Worm (Caenorhabditis elegans) whole organism, young adult: ENCODE results near the gene stip-1.

Source experiments
- D2030.7 ChIP-seq: fragments of 200-800 bp; sonication (Bioruptor generic); IDR thresholded peaks from 2 replicates; pipeline ENCODE4 v1.3.6; 2022; ENCODE audit warnings: missing genetic modification reagents, missing genetic modification characterization, missing compliant biosample characterization
- F52B5.7 ChIP-seq: sonication (generic microtip); optimal IDR thresholded peaks from 2 replicates; lab custom pipeline; 2016; ENCODE audit warnings: mild to moderate bottlenecking, missing genetic modification characterization, missing compliant biosample characterization
- F57A8.1 ChIP-seq: fragments of 200-800 bp; sonication (Bioruptor generic); optimal IDR thresholded peaks from 2 replicates; lab custom pipeline; 2018; ENCODE audit warnings: mild to moderate bottlenecking, missing genetic modification characterization, moderate library complexity, missing compliant biosample characterization
- K12H6.12 ChIP-seq: fragments of 200-800 bp; sonication (Bioruptor generic); optimal IDR thresholded peaks from 2 replicates; lab custom pipeline; 2018; ENCODE audit warnings: mild to moderate bottlenecking, missing genetic modification characterization, missing compliant biosample characterization
- Y56A3A.18 ChIP-seq: fragments of 200-800 bp; sonication (Bioruptor generic); IDR thresholded peaks from 2 replicates; pipeline ENCODE4 v1.3.6; 2022; ENCODE audit warnings: missing genetic modification reagents, missing genetic modification characterization, missing compliant biosample characterization
- Y79H2A.3 ChIP-seq: fragments of 200-800 bp; sonication (Bioruptor generic); conservative IDR thresholded peaks from 2 replicates; pipeline ENCODE4 v1.3.6; 2022; ENCODE audit warnings: missing genetic modification reagents, missing genetic modification characterization, missing compliant biosample characterization
- ama-1 ChIP-seq, 3 experiments: fragments of 150-350 bp in 1 of 3; sonication (generic microtip) in 2 of 3; optimal IDR thresholded peaks; 2 replicates each; lab custom pipeline; 2014 to 2018; ENCODE audit warnings: missing biosample characterization in 2 of 3, missing genetic modification characterization in 2 of 3, missing genetic modification reagents in 2 of 3
- aptf-2 ChIP-seq: fragments of 200-800 bp; sonication (Bioruptor generic); conservative IDR thresholded peaks from 2 replicates; pipeline ENCODE4 v1.3.6; 2022; ENCODE audit warnings: missing genetic modification reagents, missing genetic modification characterization, missing compliant biosample characterization
- atf-7 ChIP-seq: sonication (generic microtip); optimal IDR thresholded peaks from 2 replicates; lab custom pipeline; 2017; ENCODE audit warnings: mild to moderate bottlenecking, missing genetic modification characterization, missing compliant biosample characterization
- attf-3 ChIP-seq: fragments of 200-800 bp; sonication (Bioruptor generic); conservative IDR thresholded peaks from 2 replicates; pipeline ENCODE4 v1.3.6; 2022; ENCODE audit warnings: missing genetic modification reagents, missing genetic modification characterization, missing compliant biosample characterization
- attf-6 ChIP-seq: fragments of 200-800 bp; sonication (Bioruptor generic); IDR thresholded peaks from 2 replicates; pipeline ENCODE4 v1.3.6; 2022; ENCODE audit warnings: missing genetic modification reagents, missing genetic modification characterization, missing compliant biosample characterization
- bed-1 ChIP-seq: fragments of 200-800 bp; sonication (Bioruptor generic); IDR thresholded peaks from 2 replicates; pipeline ENCODE4 v1.3.6; 2022; ENCODE audit warnings: missing genetic modification reagents, missing genetic modification characterization, missing compliant biosample characterization
- ccch-3 ChIP-seq: fragments of 200-800 bp; sonication (Bioruptor generic); optimal IDR thresholded peaks from 2 replicates; lab custom pipeline; 2018; ENCODE audit warnings: mild to moderate bottlenecking, missing genetic modification characterization, missing compliant biosample characterization
- ceh-58 ChIP-seq: fragments of 200-800 bp; sonication (Bioruptor generic); IDR thresholded peaks from 2 replicates; pipeline ENCODE4 v1.3.6; 2022; ENCODE audit warnings: missing genetic modification characterization, missing compliant biosample characterization
- ceh-79 ChIP-seq: sonication (generic microtip); optimal IDR thresholded peaks from 2 replicates; lab custom pipeline; 2017; ENCODE audit warnings: mild to moderate bottlenecking, missing genetic modification characterization, missing compliant biosample characterization
- ceh-91 ChIP-seq: fragments of 200-800 bp; sonication (Bioruptor generic); IDR thresholded peaks from 2 replicates; pipeline ENCODE4 v1.3.6; 2022; ENCODE audit warnings: missing genetic modification reagents, missing genetic modification characterization, missing compliant biosample characterization
- chd-7 ChIP-seq: sonication (generic microtip); optimal IDR thresholded peaks from 2 replicates; lab custom pipeline; 2016; ENCODE audit warnings: mild to moderate bottlenecking, missing genetic modification characterization, moderate library complexity, missing compliant biosample characterization
- dox-1 ChIP-seq: fragments of 200-800 bp; sonication (Bioruptor generic); IDR thresholded peaks from 2 replicates; pipeline ENCODE4 v1.3.6; 2022; ENCODE audit warnings: missing genetic modification reagents, missing genetic modification characterization, missing compliant biosample characterization
- efl-1 ChIP-seq: fragments of 150-350 bp; optimal IDR thresholded peaks from 2 replicates; lab custom pipeline; 2014; ENCODE audit warnings: missing biosample characterization, missing genetic modification reagents, missing genetic modification characterization
- egrh-3 ChIP-seq: fragments of 200-800 bp; sonication (Bioruptor generic); IDR thresholded peaks from 2 replicates; pipeline ENCODE4 v1.3.6; 2022; ENCODE audit warnings: missing genetic modification reagents, missing genetic modification characterization, missing compliant biosample characterization
- fkh-3 ChIP-seq: sonication (generic microtip); optimal IDR thresholded peaks from 2 replicates; lab custom pipeline; 2016; ENCODE audit warnings: mild to moderate bottlenecking, missing genetic modification characterization, missing compliant biosample characterization
- gei-17 ChIP-seq: fragments of 200-800 bp; sonication (Bioruptor generic); optimal IDR thresholded peaks from 2 replicates; lab custom pipeline; 2018; ENCODE audit warnings: mild to moderate bottlenecking, missing genetic modification characterization, missing compliant biosample characterization
- hlh-12 ChIP-seq: sonication (generic microtip); optimal IDR thresholded peaks from 2 replicates; lab custom pipeline; 2016; ENCODE audit warnings: missing genetic modification characterization, missing compliant biosample characterization
- hlh-26 ChIP-seq: fragments of 200-800 bp; sonication (Bioruptor generic); conservative IDR thresholded peaks from 2 replicates; pipeline ENCODE4 v1.3.6; 2022; ENCODE audit warnings: missing genetic modification reagents, missing genetic modification characterization, missing compliant biosample characterization
- hmg-20 ChIP-seq: fragments of 200-800 bp; sonication (Bioruptor generic); IDR thresholded peaks from 2 replicates; pipeline ENCODE4 v1.3.6; 2022; ENCODE audit warnings: missing genetic modification reagents, missing genetic modification characterization, missing compliant biosample characterization
- hrde-1 ChIP-seq: sonication (generic microtip); optimal IDR thresholded peaks from 2 replicates; lab custom pipeline; 2016; ENCODE audit warnings: missing genetic modification characterization, mild to moderate bottlenecking, missing compliant biosample characterization, moderate library complexity, missing genotype, missing genetic modification reagents, borderline replicate concordance
- lag-1 ChIP-seq: fragments of 200-800 bp; sonication (Bioruptor generic); IDR thresholded peaks from 2 replicates; pipeline ENCODE4 v1.3.6; 2022; ENCODE audit warnings: missing genetic modification reagents, missing genetic modification characterization, missing compliant biosample characterization
- let-607 ChIP-seq, 2 experiments: fragments of 200-800 bp in 1 of 2; sonication (Bioruptor generic) in 1 of 2; sonication (generic microtip) in 1 of 2; optimal IDR thresholded peaks; 2 replicates each; lab custom pipeline; 2016 to 2018; ENCODE audit warnings: mild to moderate bottlenecking in 2 of 2, missing compliant biosample characterization in 2 of 2, missing genetic modification characterization in 2 of 2, moderate library complexity in 2 of 2, missing genotype in 1 of 2
- lin-54 ChIP-seq: fragments of 200-800 bp; sonication (Bioruptor generic); optimal IDR thresholded peaks from 2 replicates; lab custom pipeline; 2018; ENCODE audit warnings: mild to moderate bottlenecking, missing genetic modification characterization, missing compliant biosample characterization
- madf-8 ChIP-seq: fragments of 200-800 bp; sonication (Bioruptor generic); conservative IDR thresholded peaks from 2 replicates; pipeline ENCODE4 v1.3.6; 2022; ENCODE audit warnings: missing genetic modification reagents, missing genetic modification characterization, missing compliant biosample characterization
- mcd-1 ChIP-seq: fragments of 200-800 bp; sonication (Bioruptor generic); IDR thresholded peaks from 2 replicates; pipeline ENCODE4 v1.3.6; 2022; ENCODE audit warnings: missing genetic modification reagents, missing genetic modification characterization, missing compliant biosample characterization
- mes-4 ChIP-seq: sonication (generic microtip); optimal IDR thresholded peaks from 2 replicates; lab custom pipeline; 2016; ENCODE audit warnings: missing genotype, missing genetic modification characterization, missing compliant biosample characterization
- mxl-1 ChIP-seq: sonication (generic microtip); optimal IDR thresholded peaks from 2 replicates; lab custom pipeline; 2016; ENCODE audit warnings: missing genetic modification characterization, missing compliant biosample characterization
- nfya-2 ChIP-seq: fragments of 200-800 bp; sonication (Bioruptor generic); IDR thresholded peaks from 2 replicates; pipeline ENCODE4 v1.3.6; 2022; ENCODE audit warnings: missing genetic modification reagents, missing genetic modification characterization, missing compliant biosample characterization
- nhr-179 ChIP-seq: sonication (generic microtip); optimal IDR thresholded peaks from 2 replicates; lab custom pipeline; 2016; ENCODE audit warnings: mild to moderate bottlenecking, missing genetic modification characterization, missing compliant biosample characterization
- pha-4 ChIP-seq: fragments of 150-350 bp; sonication (generic microtip); optimal IDR thresholded peaks from 2 replicates; lab custom pipeline; 2014; ENCODE audit warnings: missing biosample characterization, missing genetic modification reagents, missing genetic modification characterization
- rcor-1 ChIP-seq: fragments of 200-800 bp; sonication (Bioruptor generic); IDR thresholded peaks from 2 replicates; pipeline ENCODE4 v1.3.6; 2022; ENCODE audit warnings: missing genetic modification reagents, missing genetic modification characterization, missing compliant biosample characterization
- repo-1 ChIP-seq: sonication (generic microtip); optimal IDR thresholded peaks from 2 replicates; lab custom pipeline; 2017; ENCODE audit warnings: mild to moderate bottlenecking, missing genetic modification characterization, missing compliant biosample characterization
- sea-2 ChIP-seq: fragments of 200-800 bp; sonication (Bioruptor generic); IDR thresholded peaks from 2 replicates; pipeline ENCODE4 v1.3.6; 2022; ENCODE audit warnings: missing genetic modification characterization, missing compliant biosample characterization
- snpc-1.1 ChIP-seq: sonication (generic microtip); optimal IDR thresholded peaks from 2 replicates; lab custom pipeline; 2017; ENCODE audit warnings: missing genetic modification characterization, mild to moderate bottlenecking, missing compliant biosample characterization, antibody characterized with exemption, moderate library complexity, missing genotype, missing genetic modification reagents; ENCODE audit not compliant: insufficient read depth
- snpc-1.3 ChIP-seq: sonication (generic microtip); optimal IDR thresholded peaks from 2 replicates; lab custom pipeline; 2017; ENCODE audit warnings: missing genetic modification characterization, mild to moderate bottlenecking, missing compliant biosample characterization, antibody characterized with exemption, moderate library complexity, missing genotype, missing genetic modification reagents; ENCODE audit not compliant: insufficient read depth
- snpc-3.4 ChIP-seq: sonication (generic microtip); optimal IDR thresholded peaks from 2 replicates; lab custom pipeline; 2017; ENCODE audit warnings: missing genetic modification characterization, mild to moderate bottlenecking, missing compliant biosample characterization, antibody characterized with exemption, moderate library complexity, missing genotype, missing genetic modification reagents
- snpc-4 ChIP-seq, 5 experiments: fragments of 150-350 bp in 1 of 5; sonication (generic microtip) in 4 of 5; optimal IDR thresholded peaks; 2 replicates each; lab custom pipeline; 2014 to 2018; ENCODE audit warnings: missing genetic modification characterization in 5 of 5, missing biosample characterization in 3 of 5, antibody characterized with exemption in 2 of 5, mild to moderate bottlenecking in 2 of 5, missing compliant biosample characterization in 2 of 5, missing genotype in 2 of 5, moderate library complexity in 2 of 5, missing genetic modification reagents in 1 of 5
- xnd-1 ChIP-seq: sonication (generic microtip); optimal IDR thresholded peaks from 2 replicates; lab custom pipeline; 2016; ENCODE audit warnings: missing genotype, missing genetic modification reagents, missing genetic modification characterization, missing compliant biosample characterization
- ztf-22 ChIP-seq: fragments of 200-800 bp; sonication (Bioruptor generic); optimal IDR thresholded peaks from 2 replicates; lab custom pipeline; 2018; ENCODE audit warnings: mild to moderate bottlenecking, missing genetic modification characterization, moderate library complexity, missing compliant biosample characterization
- ztf-25 ChIP-seq: fragments of 200-800 bp; sonication (Bioruptor generic); IDR thresholded peaks from 2 replicates; pipeline ENCODE4 v1.3.6; 2022; ENCODE audit warnings: missing genetic modification reagents, missing genetic modification characterization, missing compliant biosample characterization
- ztf-26 ChIP-seq: sonication (generic microtip); optimal IDR thresholded peaks from 2 replicates; lab custom pipeline; 2017; ENCODE audit warnings: missing genetic modification characterization, missing compliant biosample characterization
- ztf-6 ChIP-seq: fragments of 200-800 bp; sonication (Bioruptor generic); IDR thresholded peaks from 2 replicates; pipeline ENCODE4 v1.3.6; 2022; ENCODE audit warnings: missing genetic modification reagents, missing genetic modification characterization, missing compliant biosample characterization

stip-1 gene

ce11 chrII:10389776-10390175 lies 40.0 kb upstream of the stip-1 start (continued):
- no peak for TF ChIP-seq snpc-1.3
- TF ChIP-seq gei-17 = no peak
- TF ChIP-seq bed-1 (GFP tag; lab: Robert Waterston, UW) = no peak
- no peak for TF ChIP-seq aptf-2 (GFP tag; lab: Robert Waterston, UW)
- TF ChIP-seq lin-54 (GFP tag; lab: Kevin White, UChicago) = peak; percentile 32
- TF ChIP-seq fkh-3 (tag; lab: Kevin White, UChicago) = no peak
- TF ChIP-seq D2030.7 = no peak
- TF ChIP-seq snpc-1.1 (tag; lab: Kevin White, UChicago) = no peak
- TF ChIP-seq attf-6 (GFP tag; lab: Robert Waterston, UW) = no peak
- no peak for TF ChIP-seq hlh-26 (GFP tag; lab: Robert Waterston, UW)
- TF ChIP-seq ama-1 (optimal IDR thresholded peaks at IDR 0.05; lab: Kevin White, UChicago) = peak; percentile 23
- TF ChIP-seq ama-1 (GFP tag; optimal IDR thresholded peaks at IDR 0.05; lab: Kevin White, UChicago) = no peak
- no peak for TF ChIP-seq Y79H2A.3 (GFP tag; lab: Robert Waterston, UW)
- no peak for TF ChIP-seq ceh-91 (GFP tag; lab: Robert Waterston, UW)
- TF ChIP-seq egrh-3 (GFP tag; lab: Robert Waterston, UW) = no peak
- TF ChIP-seq ztf-22 (GFP tag; lab: Kevin White, UChicago) = peak; percentile 23
- TF ChIP-seq F57A8.1 (GFP tag; lab: Kevin White, UChicago) = no peak
- TF ChIP-seq repo-1 (tag; lab: Kevin White, UChicago) = no peak
- no peak for TF ChIP-seq lag-1 (GFP tag; lab: Robert Waterston, UW)
- no peak for TF ChIP-seq chd-7
- TF ChIP-seq K12H6.12 (tag; lab: Kevin White, UChicago) = no peak
- TF ChIP-seq snpc-4 (GFP tag; optimal IDR thresholded peaks at IDR 0.05; lab: Kevin White, UChicago) = no peak
- TF ChIP-seq snpc-4 (tag; optimal IDR thresholded peaks at IDR 0.05; lab: Kevin White, UChicago) = peak in 1 of 4 experiments; percentile 20
- no peak for TF ChIP-seq mes-4 (tag; lab: Kevin White, UChicago)
- TF ChIP-seq mcd-1 (GFP tag; lab: Robert Waterston, UW) = peak; percentile 38
- TF ChIP-seq efl-1 (GFP tag; lab: Kevin White, UChicago) = no peak
- no peak for TF ChIP-seq hmg-20
- no peak for TF ChIP-seq hlh-12 (tag; lab: Kevin White, UChicago)
- no peak for TF ChIP-seq ztf-6
- no peak for TF ChIP-seq ceh-79
- no peak for TF ChIP-seq ccch-3 (GFP tag; lab: Kevin White, UChicago)
- no peak for TF ChIP-seq rcor-1 (GFP tag; lab: Robert Waterston, UW)
- TF ChIP-seq mxl-1 (tag; lab: Kevin White, UChicago) = no peak
- peak; percentile 36 for TF ChIP-seq atf-7
- TF ChIP-seq nfya-2 (GFP tag; lab: Robert Waterston, UW) = no peak
- TF ChIP-seq ztf-26 = no peak
- no peak for TF ChIP-seq ztf-25 (GFP tag; lab: Robert Waterston, UW)
- no peak for TF ChIP-seq snpc-3.4 (tag; lab: Kevin White, UChicago)
- no peak for TF ChIP-seq madf-8
- no peak for TF ChIP-seq pha-4
- TF ChIP-seq attf-3 = no peak
- TF ChIP-seq ceh-58 (GFP tag; lab: Robert Waterston, UW) = no peak
- no peak for TF ChIP-seq F52B5.7 (tag; lab: Kevin White, UChicago)
- no peak for TF ChIP-seq nhr-179 (tag; lab: Kevin White, UChicago)
- TF ChIP-seq sea-2 (GFP tag; lab: Robert Waterston, UW) = no peak
- TF ChIP-seq Y56A3A.18 (GFP tag; lab: Robert Waterston, UW) = no peak
- peak; percentile 66 to 71 for TF ChIP-seq let-607 (tag; optimal IDR thresholded peaks at IDR 0.05; lab: Kevin White, UChicago)
- TF ChIP-seq hrde-1 (tag; lab: Kevin White, UChicago) = no peak
- no peak for TF ChIP-seq xnd-1
- peak; percentile 59 for TF ChIP-seq dox-1 (GFP tag; lab: Robert Waterston, UW)
